Worm (Caenorhabditis elegans) whole organism, L1 larva: Measurements from ENCODE around the gene EGAP2.2.

Experiments used
- alr-1 ChIP-seq: fragments of 200-800 bp; sonication (Bioruptor generic); optimal IDR thresholded peaks from 2 replicates; lab custom pipeline; 2018; ENCODE audit warnings: borderline replicate concordance, mild to moderate bottlenecking, missing genetic modification characterization, missing compliant biosample characterization
- ceh-90 ChIP-seq: sonication (generic microtip); optimal IDR thresholded peaks from 2 replicates; lab custom pipeline; 2016; ENCODE audit warnings: missing genetic modification characterization, missing compliant biosample characterization
- dsc-1 ChIP-seq: sonication (generic microtip); optimal IDR thresholded peaks from 2 replicates; lab custom pipeline; 2016; ENCODE audit warnings: mild to moderate bottlenecking, missing genetic modification characterization, missing compliant biosample characterization
- nhr-11 ChIP-seq: fragments of 150-350 bp; optimal IDR thresholded peaks from 2 replicates; lab custom pipeline; 2014; ENCODE audit warnings: missing biosample characterization, missing genetic modification characterization

DNA sequence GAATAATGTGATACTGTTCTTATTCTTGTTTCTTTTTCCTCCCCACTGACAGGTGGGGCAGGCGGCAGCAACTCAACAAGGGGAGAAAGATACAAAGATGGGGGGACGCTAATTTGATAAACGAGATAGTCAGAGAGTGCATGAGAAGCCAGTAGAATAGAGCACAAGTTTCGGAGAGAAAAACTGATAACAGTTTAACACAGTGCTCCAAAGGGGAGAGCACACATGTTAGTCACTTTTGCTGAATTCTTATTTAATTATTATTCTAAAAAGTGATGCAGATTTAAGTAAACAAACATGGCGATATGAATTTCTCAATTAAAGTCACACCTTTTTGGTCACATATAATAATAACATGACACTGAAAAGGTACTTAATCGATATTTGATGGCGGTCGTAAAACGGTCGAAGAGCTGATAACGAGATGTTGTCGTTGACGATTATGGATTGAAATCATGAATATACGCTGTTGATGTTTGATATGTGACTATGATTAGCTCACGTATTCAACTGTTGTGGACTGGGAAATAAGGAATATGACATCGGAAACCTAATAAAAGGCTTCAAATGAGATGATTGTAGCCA, 43.6 kb upstream of the EGAP2.2 start:
- TF ChIP-seq dsc-1 (no peak), alr-1 (no peak), nhr-11 (no peak), ceh-90 (tag; lab: Kevin White, UChicago) (no peak)
